Worm (Caenorhabditis elegans): ENCODE results near the gene K08D12.8.

DNA sequence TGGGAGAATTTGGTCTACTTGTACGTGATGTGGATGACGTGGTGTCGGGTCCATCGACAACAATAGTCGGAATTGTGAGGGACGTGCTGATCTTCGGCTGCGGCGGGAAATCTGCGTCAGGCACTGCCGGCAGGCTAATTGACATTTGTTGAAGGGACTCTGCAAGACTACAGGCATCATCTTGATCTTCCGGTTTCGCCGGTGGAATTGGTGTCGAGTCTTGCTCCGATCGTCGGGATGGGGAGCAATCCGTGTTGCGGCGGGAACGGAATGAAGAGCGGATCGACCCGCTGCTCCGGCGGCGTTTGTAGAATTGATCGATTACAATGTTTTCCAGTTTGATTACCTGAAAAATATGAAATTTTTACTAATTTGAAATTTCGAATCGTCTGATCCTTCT, 26.5 kb downstream of the K08D12.8 start:
- TF ChIP-seq lim-7 (GFP tag; IDR thresholded peaks at IDR 0.05) = no peak
- TF ChIP-seq pqm-1 (tag; optimal IDR thresholded peaks at IDR 0.05) = no peak
- no peak for TF ChIP-seq nhr-11 (tag; optimal IDR thresholded peaks at IDR 0.05)
- no peak for TF ChIP-seq fos-1 (tag; optimal IDR thresholded peaks at IDR 0.05)
- no peak for TF ChIP-seq hif-1 (tag; optimal IDR thresholded peaks at IDR 0.05)
- no peak for TF ChIP-seq dpl-1 (GFP tag; optimal IDR thresholded peaks at IDR 0.05)
- TF ChIP-seq unc-62 (GFP tag; optimal IDR thresholded peaks at IDR 0.05 in 1 of 2) = no peak
- no peak for TF ChIP-seq unc-62 (tag; optimal IDR thresholded peaks at IDR 0.05)
- no peak for TF ChIP-seq mdl-1 (tag; optimal IDR thresholded peaks at IDR 0.05)
- no peak for TF ChIP-seq lsy-2 (tag; optimal IDR thresholded peaks at IDR 0.05)
- TF ChIP-seq hlh-30 (tag; optimal IDR thresholded peaks at IDR 0.05; ENCODE audit: insufficient read depth) = no peak
